Worm (Caenorhabditis elegans): ENCODE results near the gene arrd-14.

The arrd-14 gene

ce11 chrII:13717393-13718367 is 34.4 kb upstream of the arrd-14 start (continued):
- TF ChIP-seq mcd-1 (GFP tag; IDR thresholded peaks at IDR 0.05), result peak; percentile 39
- TF ChIP-seq die-1 (tag; optimal IDR thresholded peaks at IDR 0.05), result no peak
- no peak for TF ChIP-seq hlh-12 (tag; optimal IDR thresholded peaks at IDR 0.05)
- TF ChIP-seq F49E8.2 (tag; optimal IDR thresholded peaks at IDR 0.05; ENCODE audit: insufficient read depth), result no peak
- TF ChIP-seq chd-7 (tag; optimal IDR thresholded peaks at IDR 0.05), result no peak
- 0 out of 2 replicates have a peak, but pooled peaks have one; percentile 39 for TF ChIP-seq dox-1 (GFP tag; IDR thresholded peaks at IDR 0.05)
- TF ChIP-seq zim-3 (tag; optimal IDR thresholded peaks at IDR 0.05), result no peak
- no peak for TF ChIP-seq him-1 (tag; optimal IDR thresholded peaks at IDR 0.05)
- no peak for TF ChIP-seq bed-1 (GFP tag; IDR thresholded peaks at IDR 0.05)

- no peak for TF ChIP-seq B0336.3 (GFP tag; IDR thresholded peaks at IDR 0.05)
- TF ChIP-seq F55B11.4 (tag; optimal IDR thresholded peaks at IDR 0.05; ENCODE audit: borderline replicate concordance, insufficient read depth), result no peak
- no peak for TF ChIP-seq madf-3 (GFP tag; IDR thresholded peaks at IDR 0.05)
Observed at ce11 chrII:13720650-13721049, 31.5 kb upstream of the arrd-14 start.

- no peak for TF ChIP-seq pbrm-1 (GFP tag; IDR thresholded peaks at IDR 0.05)
- no peak for TF ChIP-seq lin-40 (tag; optimal IDR thresholded peaks at IDR 0.05)
- no peak for TF ChIP-seq C17E4.6 (GFP tag; IDR thresholded peaks at IDR 0.05)
- TF ChIP-seq hmg-20 (GFP tag; IDR thresholded peaks at IDR 0.05), result no peak
- no peak for TF ChIP-seq F57A8.1 (GFP tag; optimal IDR thresholded peaks at IDR 0.05)
- no peak for TF ChIP-seq ccch-3 (GFP tag; optimal IDR thresholded peaks at IDR 0.05)
- TF ChIP-seq pha-4 (tag; optimal IDR thresholded peaks at IDR 0.05), result no peak
- no peak for TF ChIP-seq ztf-26 (tag; optimal IDR thresholded peaks at IDR 0.05)
- no peak for TF ChIP-seq rcor-1 (GFP tag; IDR thresholded peaks at IDR 0.05)
Observed at ce11 chrII:13721218-13721617, 30.9 kb upstream of the arrd-14 start, which contains the start of gene sre-46. TSS of gene sre-46 (minus strand) at chrII:13721318.

ce11 chrII:13722763-13723162 is 29.4 kb upstream of the arrd-14 start, which contains the start of gene Y54G9A.5:
TSS of gene Y54G9A.5 (plus strand) at chrII:13723007.
- TF ChIP-seq xnd-1 (tag; optimal IDR thresholded peaks at IDR 0.05) (peak; percentile 6), tbp1 (GFP tag; optimal IDR thresholded peaks at IDR 0.05) (peak; percentile 18), dox-1 (GFP tag; IDR thresholded peaks at IDR 0.05) (peak; percentile 78), lsl-1 (GFP tag; optimal IDR thresholded peaks at IDR 0.05) (peak; percentile 75), snpc-4 (GFP tag; optimal IDR thresholded peaks at IDR 0.05) (no peak), snpc-4 (tag; optimal IDR thresholded peaks at IDR 0.05) (peak in 2 of 4 experiments; percentile 26 to 54), efl-1 (GFP tag; optimal IDR thresholded peaks at IDR 0.05) (peak; percentile 85), pbrm-1 (GFP tag; IDR thresholded peaks at IDR 0.05) (no peak), athp-1 (tag; optimal IDR thresholded peaks at IDR 0.05) (no peak), F23B12.7 (tag; optimal IDR thresholded peaks at IDR 0.05; ENCODE audit: insufficient read depth) (peak; percentile 43), unc-130 (GFP tag; optimal IDR thresholded peaks at IDR 0.05) (no peak), mcd-1 (GFP tag; IDR thresholded peaks at IDR 0.05) (peak; percentile 76), aptf-2 (GFP tag; conservative IDR thresholded peaks at IDR 0.05) (peak; percentile 71; the same call in 1 of the 2 replicates), ceh-91 (GFP tag; IDR thresholded peaks at IDR 0.05) (peak; percentile 73), tlf-1 (GFP tag; optimal IDR thresholded peaks at IDR 0.05) (peak; percentile 12), F49E8.2 (tag; optimal IDR thresholded peaks at IDR 0.05; ENCODE audit: insufficient read depth) (peak; percentile 86), attf-3 (GFP tag; conservative IDR thresholded peaks at IDR 0.05) (peak; percentile 56; the same call in 1 of the 2 replicates), bed-2 (GFP tag; IDR thresholded peaks at IDR 0.05) (peak; percentile 34; the same call in 1 of the 2 replicates), attf-6 (GFP tag; IDR thresholded peaks at IDR 0.05) (no peak), T07F8.4 (tag; optimal IDR thresholded peaks at IDR 0.05) (no peak), D2030.7 (GFP tag; IDR thresholded peaks at IDR 0.05) (peak; percentile 85), B0035.1 (tag; optimal IDR thresholded peaks at IDR 0.05) (no peak), attf-5 (GFP tag; optimal IDR thresholded peaks at IDR 0.05) (no peak), lsy-27 (tag; optimal IDR thresholded peaks at IDR 0.05; ENCODE audit: borderline replicate concordance, insufficient read depth) (no peak)

Data from whole organism, young adult.